Worm (Caenorhabditis elegans): Measurements from ENCODE around the gene ZC477.2.

Gene ZC477.2

ce11 chrIV:7103211-7103679 lies 4.7 kb upstream of the ZC477.2 start, which contains the start of the genes rde-8 and ZC477.3 (continued):
- TF ChIP-seq lin-1 (GFP tag; IDR thresholded peaks at IDR 0.05) = no peak
- no peak for TF ChIP-seq gei-8 (GFP tag; optimal IDR thresholded peaks at IDR 0.05)
- TF ChIP-seq ctbp-1 (GFP tag; IDR thresholded peaks at IDR 0.05) = no peak
- TF ChIP-seq snpc-1.2 (GFP tag; IDR thresholded peaks at IDR 0.05) = 0 out of 2 replicates have a peak, but pooled peaks have one; percentile 52
- no peak for TF ChIP-seq nhr-237 (tag; optimal IDR thresholded peaks at IDR 0.05)
- TF ChIP-seq mdl-1 (tag; optimal IDR thresholded peaks at IDR 0.05) = no peak
- TF ChIP-seq jun-1 (tag; optimal IDR thresholded peaks at IDR 0.05) = peak; percentile 28
- no peak for TF ChIP-seq ceh-20 (GFP tag; IDR thresholded peaks at IDR 0.05)
- TF ChIP-seq arid-1 (GFP tag; conservative IDR thresholded peaks at IDR 0.05) = no peak
- TF ChIP-seq daf-16 (GFP tag; optimal IDR thresholded peaks at IDR 0.05) = peak in 1 of 2 experiments; percentile 67
- TF ChIP-seq daf-16 (tag; optimal IDR thresholded peaks at IDR 0.05) = peak; percentile 68
- no peak for TF ChIP-seq egl-27 (tag; optimal IDR thresholded peaks at IDR 0.05)
- 0 out of 2 replicates have a peak, but pooled peaks have one; percentile 60 for TF ChIP-seq hmg-1.1 (GFP tag; IDR thresholded peaks at IDR 0.05)
- peak in 1 of 2 experiments; percentile 88 for TF ChIP-seq lsy-2 (tag; optimal IDR thresholded peaks at IDR 0.05)
- no peak for TF ChIP-seq ztf-11 (tag; optimal IDR thresholded peaks at IDR 0.05)
- TF ChIP-seq nhr-76 (tag; optimal IDR thresholded peaks at IDR 0.05) = no peak
- no peak for TF ChIP-seq F26F4.8 (GFP tag; conservative IDR thresholded peaks at IDR 0.05)
- TF ChIP-seq nhr-25 (tag; optimal IDR thresholded peaks at IDR 0.05; ENCODE audit: borderline replicate concordance, insufficient read depth) = no peak
- no peak for TF ChIP-seq lin-29 (GFP tag; IDR thresholded peaks at IDR 0.05)
- TF ChIP-seq ceh-44 (GFP tag; IDR thresholded peaks at IDR 0.05) = no peak
- TF ChIP-seq lin-13 (GFP tag; optimal IDR thresholded peaks at IDR 0.05) = peak; percentile 4
- TF ChIP-seq mxl-3 (GFP tag; optimal IDR thresholded peaks at IDR 0.05) = no peak
- TF ChIP-seq T26A8.4 (GFP tag; IDR thresholded peaks at IDR 0.05) = no peak; the same call in 1 of the 2 replicates
- no peak for TF ChIP-seq ceh-32 (tag; optimal IDR thresholded peaks at IDR 0.05; ENCODE audit: poor library complexity)

- TF ChIP-seq vab-7 (GFP tag; IDR thresholded peaks at IDR 0.05) (no peak), zfp-2 (tag; optimal IDR thresholded peaks at IDR 0.05) (no peak)
These were observed 3.4 kb downstream of the ZC477.2 start, which contains the start of the genes ZC477.7 and ssq-3 for ce11 chrIV:7111354-7111753. Gene ZC477.7 (minus strand): TSS chrIV:7111454. Gene ssq-3 (plus strand): TSS chrIV:7111604.

- TF ChIP-seq egl-43 (GFP tag; IDR thresholded peaks at IDR 0.05) = 0 out of 2 replicates have a peak, but pooled peaks have one; percentile 51
- peak; percentile 82 for TF ChIP-seq set-16 (GFP tag; IDR thresholded peaks at IDR 0.05)
These were observed 4.3 kb downstream of the ZC477.2 start for ce11 chrIV:7112312-7112711.

- no peak for TF ChIP-seq Y48G9A.11 (GFP tag; IDR thresholded peaks at IDR 0.05)
- no peak for TF ChIP-seq ceh-28 (tag; optimal IDR thresholded peaks at IDR 0.05)
- TF ChIP-seq lsy-2 (tag; optimal IDR thresholded peaks at IDR 0.05) = no peak
- TF ChIP-seq F37D6.2 (tag; optimal IDR thresholded peaks at IDR 0.05) = no peak
These were observed 6.6 kb downstream of the ZC477.2 start, which contains the start of gene nas-8 for ce11 chrIV:7114599-7114998. Gene nas-8 (plus strand): TSS chrIV:7114899.

- TF ChIP-seq sdz-12 (GFP tag; optimal IDR thresholded peaks at IDR 0.05) (no peak), lim-7 (GFP tag; IDR thresholded peaks at IDR 0.05) (no peak), nhr-77 (tag; optimal IDR thresholded peaks at IDR 0.05) (no peak), nhr-111 (GFP tag; optimal IDR thresholded peaks at IDR 0.05) (no peak), nhr-237 (tag; optimal IDR thresholded peaks at IDR 0.05) (no peak), jun-1 (tag; optimal IDR thresholded peaks at IDR 0.05) (no peak), nhr-25 (tag; optimal IDR thresholded peaks at IDR 0.05; ENCODE audit: borderline replicate concordance, insufficient read depth) (no peak), daf-16 (GFP tag; optimal IDR thresholded peaks at IDR 0.05) (no peak), daf-16 (tag; optimal IDR thresholded peaks at IDR 0.05) (no peak), duxl-1 (tag; optimal IDR thresholded peaks at IDR 0.05; ENCODE audit: poor library complexity) (no peak), nhr-6 (tag; optimal IDR thresholded peaks at IDR 0.05) (no peak), mes-2 (tag; optimal IDR thresholded peaks at IDR 0.05; ENCODE audit: poor library complexity, severe bottlenecking) (no peak), egl-27 (tag; optimal IDR thresholded peaks at IDR 0.05) (no peak), lin-38 (GFP tag; IDR thresholded peaks at IDR 0.05) (no peak), ceh-28 (tag; optimal IDR thresholded peaks at IDR 0.05) (no peak), lin-15B (tag; optimal IDR thresholded peaks at IDR 0.05) (no peak)
These were observed 13.5 kb downstream of the ZC477.2 start, which contains the start of the genes C34D4.10 and str-48 for ce11 chrIV:7121313-7122055. Gene C34D4.10 (minus strand): TSS chrIV:7121413. Gene str-48 (plus strand): TSS chrIV:7122005.
